Fruit fly (Drosophila melanogaster): Measurements from ENCODE around the gene eIF2Bbeta.

eIF2Bbeta gene

DNA sequence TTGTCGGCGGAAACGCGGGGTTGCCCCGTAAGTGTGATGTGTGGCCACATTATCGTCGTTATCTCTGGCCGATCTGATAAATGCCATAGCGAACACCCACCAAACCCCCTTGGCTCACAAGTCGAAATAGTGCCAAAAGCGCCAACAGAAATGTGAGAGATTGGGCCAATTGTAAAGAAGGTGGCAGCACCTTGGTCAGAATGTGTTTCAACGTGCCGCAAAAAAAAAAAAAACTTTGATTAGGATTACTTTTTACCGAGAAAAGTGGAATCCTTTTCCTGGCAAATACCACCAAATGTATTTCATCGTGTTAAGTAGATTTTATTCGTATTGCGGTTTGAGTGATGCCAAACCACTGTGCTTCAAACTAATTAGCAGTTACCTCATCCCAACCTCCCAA is 38.6 kb downstream of the eIF2Bbeta start (continued):
- peak; percentile 64 for TF ChIP-seq CG12391 (tag; optimal IDR thresholded peaks at IDR 0.05)
- peak; percentile 69 for TF ChIP-seq ssp (GFP tag; IDR thresholded peaks at IDR 0.05)
- peak; percentile 79 for TF ChIP-seq CG12155 (GFP tag; optimal IDR thresholded peaks at IDR 0.05)
- TF ChIP-seq CG16815 (GFP tag; optimal IDR thresholded peaks at IDR 0.05): peak; percentile 56
- TF ChIP-seq ato (GFP tag; IDR thresholded peaks at IDR 0.05; ENCODE audit: partially characterized antibody): no peak
- peak; percentile 62 for TF ChIP-seq CG5953 (GFP tag; IDR thresholded peaks at IDR 0.05)
- peak; percentile 37; the same call in 1 of the 2 replicates for TF ChIP-seq CG1024 (GFP tag; IDR thresholded peaks at IDR 0.05)
- TF ChIP-seq btn (GFP tag; optimal IDR thresholded peaks at IDR 0.05): peak; percentile 59
- TF ChIP-seq CG9876 (GFP tag; optimal IDR thresholded peaks at IDR 0.05): peak; percentile 64
- peak; percentile 86 for TF ChIP-seq CG2678 (tag; optimal IDR thresholded peaks at IDR 0.05)
- peak; percentile 72; the same call in 1 of the 2 replicates for TF ChIP-seq bowl (GFP tag; IDR thresholded peaks at IDR 0.05)
- TF ChIP-seq CG15696 (tag; optimal IDR thresholded peaks at IDR 0.05): no peak
- TF ChIP-seq pnt (GFP tag; optimal IDR thresholded peaks at IDR 0.05): peak; percentile 68
- TF ChIP-seq toy (GFP tag; IDR thresholded peaks at IDR 0.05): peak; percentile 69; the same call in 1 of the 2 replicates
- peak; percentile 47 for TF ChIP-seq CG4854 (GFP tag; optimal IDR thresholded peaks at IDR 0.05)
- peak; percentile 86 for TF ChIP-seq CG12659 (GFP tag; optimal IDR thresholded peaks at IDR 0.05)
- TF ChIP-seq knrl (GFP tag; IDR thresholded peaks at IDR 0.05; ENCODE audit: partially characterized antibody): no peak
- no peak for TF ChIP-seq Spps (tag; optimal IDR thresholded peaks at IDR 0.05)
- TF ChIP-seq crol (GFP tag; IDR thresholded peaks at IDR 0.05): peak; percentile 79
- no peak for TF ChIP-seq CG4360 (GFP tag; IDR thresholded peaks at IDR 0.05)
- TF ChIP-seq CG13296 (GFP tag; optimal IDR thresholded peaks at IDR 0.05): peak; percentile 78
- peak; percentile 66 for TF ChIP-seq odd (GFP tag; optimal IDR thresholded peaks at IDR 0.05)
- TF ChIP-seq CG11247 (GFP tag; IDR thresholded peaks at IDR 0.05): peak; percentile 89
- no peak for TF ChIP-seq Bgb (GFP tag; IDR thresholded peaks at IDR 0.05; ENCODE audit: partially characterized antibody)
- peak; percentile 87 for TF ChIP-seq CG2889 (GFP tag; IDR thresholded peaks at IDR 0.05)
- TF ChIP-seq slbo (GFP tag; IDR thresholded peaks at IDR 0.05): peak; percentile 96
- TF ChIP-seq CG7786 (GFP tag; optimal IDR thresholded peaks at IDR 0.05): peak; percentile 85
- peak; percentile 73 for TF ChIP-seq CG15514 (GFP tag; optimal IDR thresholded peaks at IDR 0.05)
- no peak for TF ChIP-seq CG2116 (GFP tag; optimal IDR thresholded peaks at IDR 0.05)
- TF ChIP-seq otp (GFP tag; IDR thresholded peaks at IDR 0.05): peak; percentile 83; the same call in 2 of the 3 replicates
- TF ChIP-seq Mrtf (GFP tag; IDR thresholded peaks at IDR 0.05): peak; percentile 85
- TF ChIP-seq bab2 (GFP tag; optimal IDR thresholded peaks at IDR 0.05): peak; percentile 78
- TF ChIP-seq MTF-1 (GFP tag; optimal IDR thresholded peaks at IDR 0.05; ENCODE audit: borderline replicate concordance): peak; percentile 15
- TF ChIP-seq Eip74EF (GFP tag; optimal IDR thresholded peaks at IDR 0.05): no peak
- peak; percentile 56 for TF ChIP-seq gcm2 (GFP tag; optimal IDR thresholded peaks at IDR 0.05)
- TF ChIP-seq z (GFP tag; IDR thresholded peaks at IDR 0.05): no peak
- no peak for TF ChIP-seq gfzf (GFP tag; optimal IDR thresholded peaks at IDR 0.05)
- TF ChIP-seq CG1602 (GFP tag; optimal IDR thresholded peaks at IDR 0.05): no peak
- peak; percentile 77; the same call in 2 of the 3 replicates for TF ChIP-seq C15 (GFP tag; IDR thresholded peaks at IDR 0.05)
- TF ChIP-seq row (GFP tag; IDR thresholded peaks at IDR 0.05): peak; percentile 93
- peak; percentile 86 for TF ChIP-seq ci (GFP tag; IDR thresholded peaks at IDR 0.05)
- TF ChIP-seq wek (GFP tag; optimal IDR thresholded peaks at IDR 0.05): no peak
- TF ChIP-seq run (tag; optimal IDR thresholded peaks at IDR 0.05): no peak
- peak; percentile 83 for TF ChIP-seq seq (GFP tag; IDR thresholded peaks at IDR 0.05)
- TF ChIP-seq slou (GFP tag; optimal IDR thresholded peaks at IDR 0.05): peak; percentile 44
- TF ChIP-seq NFAT (GFP tag; IDR thresholded peaks at IDR 0.05): peak; percentile 86
- TF ChIP-seq Dref (GFP tag; IDR thresholded peaks at IDR 0.05): peak; percentile 35; the same call in 1 of the 2 replicates
- TF ChIP-seq CG6175 (GFP tag; IDR thresholded peaks at IDR 0.05): peak; percentile 88
- TF ChIP-seq D (optimal IDR thresholded peaks at IDR 0.05): no peak
- peak; percentile 25 for TF ChIP-seq D (GFP tag; optimal IDR thresholded peaks at IDR 0.05)
- no peak for TF ChIP-seq CG14965 (GFP tag; optimal IDR thresholded peaks at IDR 0.05; ENCODE audit: borderline replicate concordance)
